Worm (Caenorhabditis elegans) whole organism, early embryonic: Measurements from ENCODE around the gene rab-21.

Experiments used
- F13C5.2 ChIP-seq: sonication (generic microtip); optimal IDR thresholded peaks from 2 replicates; lab custom pipeline; 2017; ENCODE audit warnings: mild to moderate bottlenecking, missing genetic modification characterization, inconsistent platforms, missing compliant biosample characterization
- aly-1 ChIP-seq: sonication (generic microtip); optimal IDR thresholded peaks from 2 replicates; lab custom pipeline; 2016; ENCODE audit warnings: missing genetic modification characterization, missing compliant biosample characterization
- ama-1 ChIP-seq: fragments of 150-350 bp; optimal IDR thresholded peaks from 2 replicates; lab custom pipeline; 2014
- ceh-13 ChIP-seq: fragments of 200-800 bp; sonication (Bioruptor generic); optimal IDR thresholded peaks from 2 replicates; lab custom pipeline; 2018; ENCODE audit warnings: mild to moderate bottlenecking, missing genetic modification characterization, missing compliant biosample characterization
- hmbx-1 ChIP-seq: sonication (generic microtip); optimal IDR thresholded peaks from 2 replicates; lab custom pipeline; 2016; ENCODE audit warnings: mild to moderate bottlenecking, missing genetic modification characterization, missing compliant biosample characterization
- hmg-4 ChIP-seq: fragments of 200-800 bp; sonication (Bioruptor generic); optimal IDR thresholded peaks from 2 replicates; lab custom pipeline; 2018; ENCODE audit warnings: mild to moderate bottlenecking, missing genetic modification characterization, missing compliant biosample characterization
- hnd-1 ChIP-seq: sonication (generic microtip); optimal IDR thresholded peaks from 2 replicates; lab custom pipeline; 2016; ENCODE audit warnings: missing genetic modification characterization, missing compliant biosample characterization
- pes-1 ChIP-seq: fragments of 200-800 bp; sonication (Bioruptor generic); IDR thresholded peaks from 2 replicates; pipeline ENCODE4 v1.3.6; 2022; ENCODE audit warnings: missing genetic modification reagents, missing genetic modification characterization, missing compliant biosample characterization
- sea-1 ChIP-seq: fragments of 200-800 bp; sonication (Bioruptor generic); conservative IDR thresholded peaks from 2 replicates; pipeline ENCODE4 v1.3.6; 2022; ENCODE audit warnings: missing genetic modification characterization, missing compliant biosample characterization

- no peak for TF ChIP-seq sea-1 (GFP tag; lab: Robert Waterston, UW)
- TF ChIP-seq aly-1, result no peak
- TF ChIP-seq F13C5.2 (tag; lab: Kevin White, UChicago), result no peak
- TF ChIP-seq hnd-1 (tag; lab: Kevin White, UChicago), result no peak
- no peak for TF ChIP-seq ama-1 (lab: Kevin White, UChicago)
- no peak for TF ChIP-seq ceh-13
- no peak for TF ChIP-seq hmg-4
- no peak for TF ChIP-seq pes-1 (GFP tag; lab: Robert Waterston, UW)
- TF ChIP-seq hmbx-1, result no peak
These were observed 31.5 kb upstream of the rab-21 start for ce11 chrII:8746298-8746775.
